Worm (Caenorhabditis elegans) whole organism, L3 larva: ENCODE measurements around the gene lmbr-1.

Source experiments
- aly-2 ChIP-seq: fragments of 150-350 bp; optimal IDR thresholded peaks from 2 replicates; lab custom pipeline; 2014; ENCODE audit warnings: missing biosample characterization, missing genetic modification characterization
- ceh-9 ChIP-seq: sonication (generic microtip); optimal IDR thresholded peaks from 2 replicates; lab custom pipeline; 2018; ENCODE audit warnings: missing biosample characterization, missing genetic modification characterization
- elt-2 ChIP-seq: sonication (generic microtip); optimal IDR thresholded peaks from 2 replicates; lab custom pipeline; 2016; ENCODE audit warnings: missing genetic modification reagents, mild to moderate bottlenecking, missing genetic modification characterization, missing compliant biosample characterization
- fkh-10 ChIP-seq: sonication (generic microtip); optimal IDR thresholded peaks from 2 replicates; lab custom pipeline; 2017; ENCODE audit warnings: missing biosample characterization, missing genetic modification reagents, missing genetic modification characterization
- nhr-12 ChIP-seq: fragments of 150-350 bp; optimal IDR thresholded peaks from 2 replicates; lab custom pipeline; 2014; ENCODE audit warnings: missing biosample characterization, missing genetic modification characterization
- nhr-237 ChIP-seq: fragments of 150-350 bp; optimal IDR thresholded peaks from 2 replicates; lab custom pipeline; 2014; ENCODE audit warnings: missing biosample characterization, missing genetic modification characterization
- ztf-4 ChIP-seq: fragments of 150-350 bp; optimal IDR thresholded peaks from 2 replicates; lab custom pipeline; 2014; ENCODE audit warnings: missing biosample characterization, missing genetic modification characterization

DNA sequence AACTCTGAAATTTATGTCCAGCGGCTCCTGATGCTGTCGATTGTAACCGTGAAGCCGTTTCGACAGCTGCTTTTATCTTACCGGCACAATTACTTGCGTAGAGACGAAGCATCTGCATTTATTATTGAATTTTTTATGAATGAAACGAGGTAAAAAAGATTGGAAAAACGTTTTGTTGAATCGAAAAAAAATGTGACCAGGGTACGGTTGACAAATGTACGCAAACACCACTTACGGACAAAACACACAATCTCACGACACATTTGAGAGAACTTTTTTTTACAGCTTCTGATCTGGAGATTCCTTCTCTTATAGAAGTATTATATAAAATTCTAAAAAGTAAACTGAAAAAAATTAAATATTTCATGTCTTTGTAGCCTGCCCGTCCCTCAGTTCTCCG lies 40.3 kb upstream of the lmbr-1 start, which contains the start of the genes mrps-18A and ZC262.2:
- TF ChIP-seq nhr-12 (no peak), nhr-237 (tag; lab: Kevin White, UChicago) (no peak), aly-2 (tag; lab: Kevin White, UChicago) (no peak), elt-2 (tag; lab: Kevin White, UChicago) (no peak), ztf-4 (tag; lab: Kevin White, UChicago) (no peak), ceh-9 (tag; lab: Kevin White, UChicago) (no peak), fkh-10 (GFP tag; lab: Kevin White, UChicago) (no peak)
